Worm (Caenorhabditis elegans): ENCODE results near the gene C25D7.5.

The C25D7.5 gene

DNA sequence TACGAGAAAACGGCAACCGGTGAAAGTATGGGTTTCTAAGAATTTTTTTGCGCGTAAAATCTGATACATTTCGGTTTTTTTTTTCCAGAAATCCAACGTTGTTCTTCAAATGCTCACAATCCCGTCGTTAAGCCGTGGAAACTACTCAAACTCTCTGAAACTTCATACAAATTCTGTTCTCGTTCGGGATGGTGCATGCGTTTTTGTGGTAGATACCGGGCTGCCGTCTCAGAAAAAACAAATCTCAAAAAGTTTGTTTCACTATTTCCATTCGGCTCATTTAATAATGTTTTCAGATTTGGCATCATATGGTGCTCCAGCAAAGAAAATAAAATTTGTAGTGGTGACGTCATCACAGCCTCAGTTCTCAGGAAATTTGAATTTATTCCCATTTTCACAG lies 2.3 kb downstream of the C25D7.5 start:
- TF ChIP-seq unc-62 (GFP tag; optimal IDR thresholded peaks at IDR 0.05): no peak

DNA sequence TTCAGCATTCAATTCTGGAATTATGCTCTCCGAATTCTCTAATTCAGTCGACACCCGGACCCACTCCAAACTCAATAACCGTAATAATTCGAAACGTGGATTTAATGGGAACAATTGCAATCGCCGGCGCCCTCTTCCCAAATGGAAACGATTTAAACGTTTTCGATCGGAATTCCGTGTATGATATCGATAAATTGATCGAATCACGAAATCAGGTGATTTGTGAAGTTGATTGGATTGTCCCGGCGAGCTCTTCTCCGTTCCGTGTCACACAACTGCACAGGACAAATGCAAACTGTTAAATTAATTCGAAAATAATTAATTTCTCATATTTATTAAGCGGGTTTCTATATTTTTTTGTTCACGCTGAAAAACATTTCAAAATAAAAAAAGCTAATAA lies 3.4 kb downstream of the C25D7.5 start, which contains the start of gene C25D7.16:
C25D7.16 (plus strand) TSS at position 301 of the 400 bp plus-strand sequence.
- TF ChIP-seq unc-62 (GFP tag; optimal IDR thresholded peaks at IDR 0.05): no peak

- TF ChIP-seq unc-62 (GFP tag; optimal IDR thresholded peaks at IDR 0.05): no peak
These were observed 3.9 kb downstream of the C25D7.5 start for ce11 chrV:15056346-15056839.

DNA sequence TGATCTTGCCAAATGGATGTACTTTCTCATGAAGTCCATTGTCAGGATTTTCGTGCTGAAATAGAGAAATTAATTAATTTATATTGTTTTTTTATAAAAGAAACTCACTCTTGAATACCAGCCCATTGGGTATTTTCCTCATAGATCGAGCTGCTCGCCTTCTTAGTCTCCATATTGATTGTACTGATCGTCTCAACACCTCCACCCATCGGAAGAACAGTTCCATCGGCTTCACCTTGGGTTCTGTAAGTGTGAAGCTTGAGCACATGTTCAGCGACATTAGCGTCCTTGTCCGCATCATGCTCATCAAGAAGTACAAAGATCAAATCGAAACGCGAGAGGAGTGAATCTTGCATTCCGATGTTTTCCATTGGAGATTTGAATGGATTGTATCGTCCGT lies 5.3 kb downstream of the C25D7.5 start:
- no peak for TF ChIP-seq unc-62 (GFP tag; optimal IDR thresholded peaks at IDR 0.05)

DNA sequence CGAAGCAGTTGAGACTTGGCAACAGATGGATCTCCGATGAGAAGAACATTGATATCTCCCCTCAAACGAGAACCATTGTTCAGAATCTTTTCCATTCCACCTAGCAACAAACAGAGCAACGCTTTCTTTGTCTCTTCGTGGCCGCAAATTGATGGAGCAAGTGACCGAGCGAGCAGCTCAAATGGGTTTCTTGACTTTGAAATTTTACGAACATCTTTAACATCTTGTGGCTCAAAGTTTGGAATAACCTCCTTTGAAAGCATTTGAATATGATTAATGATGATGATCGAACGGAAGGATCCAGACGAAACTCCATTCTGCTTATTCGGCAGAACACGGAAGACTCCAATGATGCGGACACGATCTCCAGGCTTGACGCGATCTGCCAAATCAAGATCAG lies 6.0 kb downstream of the C25D7.5 start:
- TF ChIP-seq unc-62 (GFP tag; optimal IDR thresholded peaks at IDR 0.05): no peak

DNA sequence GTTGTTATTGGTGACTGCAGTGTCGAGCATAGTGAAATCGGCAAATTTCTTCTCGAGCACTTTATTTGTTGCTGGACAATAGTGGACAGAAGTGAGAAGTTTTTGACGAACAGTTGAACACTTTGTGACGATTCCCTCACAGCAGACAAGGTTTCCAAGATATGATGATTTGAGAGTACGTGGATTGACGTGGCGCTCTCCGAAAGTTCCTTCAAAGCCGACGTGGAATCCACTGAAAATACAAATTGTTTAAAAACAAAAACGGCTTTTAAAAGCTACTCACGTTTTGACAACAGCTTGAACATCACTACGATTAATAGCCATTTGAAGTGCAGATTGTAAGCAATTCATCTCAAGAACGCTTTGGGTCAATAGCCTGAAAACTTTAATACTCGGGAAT lies 6.5 kb downstream of the C25D7.5 start:
- no peak for TF ChIP-seq unc-62 (GFP tag; optimal IDR thresholded peaks at IDR 0.05)

DNA sequence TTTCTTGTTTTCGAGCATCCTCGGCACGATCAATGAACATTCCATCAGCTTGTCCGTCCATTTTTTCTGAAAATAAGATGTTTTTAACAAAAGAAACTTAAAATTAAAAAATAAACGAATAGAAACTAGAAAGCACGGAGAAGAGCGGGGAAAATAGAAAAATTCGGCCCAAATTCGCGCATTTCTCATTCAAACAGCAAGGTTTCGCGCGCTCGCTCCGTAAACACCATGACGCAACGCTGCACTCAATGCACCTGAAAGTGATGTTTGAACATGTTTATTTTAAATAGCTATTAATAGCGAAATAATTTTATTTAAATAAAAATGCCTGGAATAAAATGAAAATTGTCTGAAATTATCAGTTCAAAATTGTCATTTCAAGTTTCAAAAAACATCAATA lies 7.1 kb downstream of the C25D7.5 start, which contains the start of the genes mcm-3 and C25D7.15:
mcm-3 (minus strand) TSS at position 66 of the 400 bp plus-strand sequence.
C25D7.15 (plus strand) TSS at position 275 of the 400 bp plus-strand sequence.
- TF ChIP-seq unc-62 (GFP tag; optimal IDR thresholded peaks at IDR 0.05): no peak

DNA sequence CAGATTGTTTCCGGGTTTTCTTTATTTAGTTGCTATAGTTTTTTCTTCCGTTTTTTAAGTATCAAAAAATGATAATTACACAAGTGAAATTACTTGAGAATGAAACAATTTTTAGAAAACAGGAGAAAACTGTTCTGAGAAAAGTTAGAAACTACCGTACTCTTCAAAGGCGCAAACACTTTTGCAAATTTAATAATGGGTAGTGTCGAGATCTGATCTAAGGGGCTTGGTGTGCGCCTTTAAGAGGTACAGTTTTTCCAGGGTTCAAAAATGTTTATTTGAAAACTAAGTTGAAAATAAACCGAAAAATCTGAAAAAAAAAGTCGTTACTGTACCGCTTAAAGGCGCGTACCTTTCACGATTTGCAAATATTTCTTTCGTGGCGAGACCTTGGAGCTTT lies 8.1 kb downstream of the C25D7.5 start:
- TF ChIP-seq unc-62 (GFP tag; optimal IDR thresholded peaks at IDR 0.05): no peak

DNA sequence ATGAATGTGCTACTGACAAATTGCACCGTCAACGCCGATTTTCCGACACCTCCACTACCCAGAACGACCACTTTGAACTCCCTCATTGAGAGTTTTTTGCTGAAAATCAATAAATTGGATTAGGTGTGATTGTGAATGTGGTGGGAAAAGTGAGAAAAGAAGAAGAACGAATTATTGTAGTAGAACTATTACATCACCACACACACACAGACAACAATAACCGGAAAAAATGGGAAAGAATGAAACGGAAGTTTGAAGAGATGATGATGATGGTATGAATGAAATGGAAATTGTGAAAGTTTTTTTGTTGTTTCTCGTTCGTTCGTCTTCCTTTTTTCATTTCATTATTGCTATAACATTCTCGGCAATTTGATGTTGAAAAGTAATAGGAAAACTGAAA lies 11.5 kb downstream of the C25D7.5 start, which contains the start of gene rap-2:
rap-2 (minus strand) TSS at position 101 of the 400 bp plus-strand sequence.
- no peak for TF ChIP-seq unc-62 (GFP tag; optimal IDR thresholded peaks at IDR 0.05)

DNA sequence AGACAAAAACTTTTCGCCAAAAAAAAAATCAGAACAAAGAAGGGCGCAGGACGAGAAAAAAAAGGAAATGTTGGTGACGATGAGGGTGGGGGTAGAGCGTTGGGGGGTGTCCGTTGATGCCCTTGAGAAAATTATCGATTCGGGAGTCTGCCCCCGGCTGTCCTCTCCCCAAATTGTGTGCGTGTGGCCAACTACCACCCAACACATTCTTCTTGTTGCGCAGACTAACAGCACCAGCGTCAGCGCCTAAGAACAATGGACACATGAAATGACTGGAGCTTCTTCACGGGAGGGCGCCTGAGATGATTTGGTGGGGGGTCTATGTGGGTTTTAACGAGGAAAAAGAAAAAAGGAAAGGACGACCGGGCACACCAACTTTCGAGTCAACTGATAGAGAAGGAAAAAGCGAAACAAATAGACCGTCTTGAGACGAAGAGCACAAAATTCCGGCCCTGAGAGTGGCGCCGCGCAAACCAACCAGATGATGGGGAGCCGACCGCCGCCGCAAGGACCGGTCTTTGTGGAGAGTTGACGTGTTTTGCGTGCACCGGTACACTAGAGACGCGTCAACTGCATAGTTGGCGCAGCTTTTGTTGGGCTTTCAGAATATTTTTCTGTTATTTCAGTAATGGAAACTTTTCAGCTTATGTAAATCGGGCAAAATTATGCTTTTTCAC lies 12.8 kb downstream of the C25D7.5 start, which contains the start of gene C25D7.9:
C25D7.9 (plus strand) TSS at position 68 of the 677 bp plus-strand sequence.
- TF ChIP-seq unc-62 (GFP tag; optimal IDR thresholded peaks at IDR 0.05): no peak

ce11 chrV:15065837-15066348 lies 13.4 kb downstream of the C25D7.5 start, which contains the start of gene otub-1:
otub-1 (plus strand) TSS chrV:15066298.
- no peak for TF ChIP-seq unc-62 (GFP tag; optimal IDR thresholded peaks at IDR 0.05)

ce11 chrV:15067165-15067564 lies 14.7 kb downstream of the C25D7.5 start, which contains the start of gene C25D7.10:
C25D7.10 (plus strand) TSS chrV:15067465.
- TF ChIP-seq unc-62 (GFP tag; optimal IDR thresholded peaks at IDR 0.05): no peak

- no peak for TF ChIP-seq unc-62 (GFP tag; optimal IDR thresholded peaks at IDR 0.05)
These were observed 15.9 kb downstream of the C25D7.5 start, which contains the start of gene dnj-3 for ce11 chrV:15068378-15068777. dnj-3 (plus strand) TSS chrV:15068678.

- TF ChIP-seq unc-62 (GFP tag; optimal IDR thresholded peaks at IDR 0.05): no peak
These were observed 17.1 kb downstream of the C25D7.5 start for ce11 chrV:15069435-15069985.

DNA sequence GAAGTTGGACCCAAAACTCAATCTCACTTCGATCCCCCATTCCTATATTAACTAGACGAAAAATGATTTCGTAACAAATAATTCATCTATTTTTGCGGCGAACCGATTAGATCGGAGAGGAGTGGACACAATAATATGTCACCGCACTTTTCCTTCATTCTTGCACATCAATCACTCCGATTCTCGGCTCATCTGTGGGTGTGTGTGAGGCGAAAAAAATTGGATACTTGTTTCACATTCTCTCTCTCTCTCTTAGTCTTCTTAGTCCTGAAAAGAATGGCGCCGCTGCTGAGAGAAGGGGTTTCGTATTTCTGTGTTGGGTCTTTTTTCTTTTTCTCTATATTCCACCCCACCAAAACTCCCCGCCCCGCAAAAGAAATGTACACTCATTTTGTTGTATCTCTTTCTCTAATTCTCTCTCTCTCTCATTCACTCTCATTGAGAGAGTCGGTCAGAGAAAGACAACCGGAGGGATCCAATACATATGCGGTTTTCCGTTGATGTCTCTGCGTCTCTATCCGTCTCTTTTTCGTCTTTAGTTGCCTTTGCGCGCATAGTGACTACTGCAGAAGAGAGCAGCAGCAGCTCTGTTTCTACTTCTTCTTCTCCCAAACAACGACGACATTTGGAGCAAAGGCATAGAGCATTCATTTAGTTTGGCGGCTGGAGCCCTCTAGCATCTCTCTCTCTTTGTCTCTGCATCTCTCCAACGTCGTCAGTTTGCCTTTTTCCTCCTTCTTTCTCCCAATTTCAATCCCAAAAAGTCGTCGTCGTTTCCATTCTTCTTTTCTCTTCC lies 18.8 kb downstream of the C25D7.5 start, which contains the start of gene unc-76:
unc-76 (plus strand) TSS at position 746 of the 796 bp plus-strand sequence.
- no peak for TF ChIP-seq unc-62 (GFP tag; optimal IDR thresholded peaks at IDR 0.05)

ce11 chrV:15072738-15073137 lies 20.3 kb downstream of the C25D7.5 start:
- no peak for TF ChIP-seq unc-62 (GFP tag; optimal IDR thresholded peaks at IDR 0.05)
